Fruit fly (Drosophila melanogaster) whole organism, embryonic: ENCODE measurements around the gene CG6901.

Experiments
- Adf1 ChIP-seq: fragments of 200-800 bp; sonication (Bioruptor generic); IDR thresholded peaks from 2 replicates; pipeline ENCODE4 v1.3.6; 2022; ENCODE audit warnings: missing biosample characterization, missing genetic modification characterization
- Atf3 ChIP-seq: fragments of 200-800 bp; sonication (Bioruptor generic); optimal IDR thresholded peaks from 3 replicates; lab custom pipeline; 2016; ENCODE audit warnings: missing biosample characterization, missing genetic modification characterization
- CG1024 ChIP-seq: fragments of 200-800 bp; sonication (Bioruptor generic); IDR thresholded peaks from 2 replicates; pipeline ENCODE4 v1.3.6; 2022; ENCODE audit warnings: missing biosample characterization, missing genetic modification characterization
- CG10431 ChIP-seq: fragments of 200-800 bp; sonication (Bioruptor generic); optimal IDR thresholded peaks from 3 replicates; lab custom pipeline; 2018; ENCODE audit warnings: missing biosample characterization, mild to moderate bottlenecking, missing genetic modification characterization
- CG10565 ChIP-seq: fragments of 200-800 bp; sonication (Bioruptor generic); optimal IDR thresholded peaks from 3 replicates; lab custom pipeline; 2016; ENCODE audit warnings: missing biosample characterization, mild to moderate bottlenecking, missing genetic modification characterization
- CG11398 ChIP-seq: fragments of 200-800 bp; sonication (Bioruptor generic); optimal IDR thresholded peaks from 2 replicates; lab custom pipeline; 2016; ENCODE audit warnings: missing biosample characterization, missing genetic modification characterization
- CG14860 ChIP-seq: fragments of 200-800 bp; sonication (Bioruptor generic); IDR thresholded peaks from 3 replicates; pipeline ENCODE4 v1.3.6; 2022; ENCODE audit warnings: missing biosample characterization, missing genetic modification characterization; ENCODE audit not compliant: partially characterized antibody
- CG17568 ChIP-seq: fragments of 200-800 bp; sonication (Bioruptor generic); optimal IDR thresholded peaks from 2 replicates; lab custom pipeline; 2018; ENCODE audit warnings: missing biosample characterization, mild to moderate bottlenecking, missing genetic modification characterization, moderate library complexity
- CG17912 ChIP-seq: fragments of 200-800 bp; sonication (Bioruptor generic); optimal IDR thresholded peaks from 2 replicates; lab custom pipeline; 2018; ENCODE audit warnings: missing biosample characterization, mild to moderate bottlenecking, missing genetic modification characterization
- CG18476 ChIP-seq: fragments of 200-800 bp; sonication (Bioruptor generic); optimal IDR thresholded peaks from 2 replicates; lab custom pipeline; 2016; ENCODE audit warnings: missing biosample characterization, mild to moderate bottlenecking, missing genetic modification characterization
- CG18764 ChIP-seq: fragments of 200-800 bp; sonication (Bioruptor generic); optimal IDR thresholded peaks from 3 replicates; lab custom pipeline; 2016; ENCODE audit warnings: missing biosample characterization, missing genetic modification characterization
- CG30431 ChIP-seq: fragments of 200-800 bp; sonication (Bioruptor generic); optimal IDR thresholded peaks from 2 replicates; lab custom pipeline; 2017; ENCODE audit warnings: missing biosample characterization, missing genetic modification characterization
- CG3065 ChIP-seq: fragments of 200-800 bp; sonication (Bioruptor generic); optimal IDR thresholded peaks from 2 replicates; lab custom pipeline; 2016; ENCODE audit warnings: missing biosample characterization, missing genetic modification characterization
- CG31441 ChIP-seq: fragments of 200-800 bp; sonication (Bioruptor generic); IDR thresholded peaks from 2 replicates; pipeline ENCODE4 v1.3.6; 2022; ENCODE audit warnings: missing biosample characterization, missing genetic modification characterization
- CG6272 ChIP-seq: fragments of 200-800 bp; sonication (Bioruptor generic); IDR thresholded peaks from 2 replicates; pipeline ENCODE4 v1.3.6; 2022; ENCODE audit warnings: missing biosample characterization, missing genetic modification characterization
- CG7357 ChIP-seq: fragments of 200-800 bp; sonication (Bioruptor generic); IDR thresholded peaks from 3 replicates; pipeline ENCODE4 v1.3.6; 2022; ENCODE audit warnings: missing biosample characterization, missing genetic modification characterization
- CG7963 ChIP-seq: fragments of 200-800 bp; sonication (Bioruptor generic); IDR thresholded peaks from 3 replicates; pipeline ENCODE4 v1.3.6; 2022; ENCODE audit warnings: missing biosample characterization, missing genetic modification characterization; ENCODE audit not compliant: partially characterized antibody
- CG9215 ChIP-seq: fragments of 200-800 bp; sonication (Bioruptor generic); IDR thresholded peaks from 2 replicates; pipeline ENCODE4 v1.3.6; 2022; ENCODE audit warnings: missing biosample characterization, missing genetic modification characterization
- CG9437 ChIP-seq: fragments of 200-800 bp; sonication (Bioruptor generic); optimal IDR thresholded peaks from 2 replicates; lab custom pipeline; 2018; ENCODE audit warnings: missing biosample characterization, mild to moderate bottlenecking, missing genetic modification characterization
- CG9876 ChIP-seq: fragments of 200-800 bp; sonication (Bioruptor generic); optimal IDR thresholded peaks from 2 replicates; lab custom pipeline; 2016; ENCODE audit warnings: missing biosample characterization, missing genetic modification characterization
- Camta ChIP-seq: fragments of 200-800 bp; sonication (Bioruptor generic); optimal IDR thresholded peaks from 2 replicates; lab custom pipeline; 2016; ENCODE audit warnings: missing biosample characterization, missing genetic modification characterization
- CoRest ChIP-seq: fragments of 200-800 bp; sonication (Bioruptor generic); optimal IDR thresholded peaks from 3 replicates; lab custom pipeline; 2018; ENCODE audit warnings: missing biosample characterization, mild to moderate bottlenecking, missing genetic modification characterization, moderate library complexity
- HLH54F ChIP-seq: fragments of 200-800 bp; sonication (Bioruptor generic); optimal IDR thresholded peaks from 3 replicates; lab custom pipeline; 2016; ENCODE audit warnings: missing biosample characterization, missing genetic modification characterization
- Hr78 ChIP-seq, 2 experiments: fragments of 200-800 bp in 1 of 2; fragments of >200 bp in 1 of 2; sonication (Bioruptor generic) in 1 of 2; optimal IDR thresholded peaks; 2 replicates each; lab custom pipeline; 2017 to 2019; ENCODE audit warnings: missing biosample characterization in 2 of 2, missing genetic modification characterization in 2 of 2, mild to moderate bottlenecking in 1 of 2, moderate library complexity in 1 of 2
- Neu2 ChIP-seq: fragments of 200-800 bp; sonication (Bioruptor generic); optimal IDR thresholded peaks from 3 replicates; lab custom pipeline; 2016; ENCODE audit warnings: missing biosample characterization, missing genetic modification characterization, borderline replicate concordance
- Oli ChIP-seq: fragments of 200-800 bp; sonication (Bioruptor generic); optimal IDR thresholded peaks from 2 replicates; lab custom pipeline; 2018; ENCODE audit warnings: missing biosample characterization, mild to moderate bottlenecking, missing genetic modification characterization, moderate library complexity
- PHDP ChIP-seq: fragments of 200-800 bp; sonication (Bioruptor generic); optimal IDR thresholded peaks from 3 replicates; lab custom pipeline; 2018; ENCODE audit warnings: missing biosample characterization, mild to moderate bottlenecking, missing genetic modification characterization, moderate library complexity
- Six4 ChIP-seq: fragments of 200-800 bp; sonication (Bioruptor generic); optimal IDR thresholded peaks from 2 replicates; lab custom pipeline; 2016; ENCODE audit warnings: missing biosample characterization, missing genetic modification characterization
- Sox100B ChIP-seq: fragments of 200-800 bp; sonication (Bioruptor generic); optimal IDR thresholded peaks from 3 replicates; lab custom pipeline; 2018; ENCODE audit warnings: missing biosample characterization, mild to moderate bottlenecking, missing genetic modification characterization
- ab ChIP-seq: fragments of 200-800 bp; sonication (Bioruptor generic); optimal IDR thresholded peaks from 2 replicates; lab custom pipeline; 2016; ENCODE audit warnings: missing biosample characterization, missing genetic modification characterization
- amos ChIP-seq: fragments of 200-800 bp; sonication (Bioruptor generic); IDR thresholded peaks from 2 replicates; pipeline ENCODE4 v1.3.6; 2022; ENCODE audit warnings: missing biosample characterization, missing genetic modification characterization; ENCODE audit not compliant: partially characterized antibody
- bsh ChIP-seq, 2 experiments: fragments of 200-800 bp; sonication (Bioruptor generic); optimal IDR thresholded peaks; 2 replicates each; lab custom pipeline; 2017 to 2018; ENCODE audit warnings: mild to moderate bottlenecking in 2 of 2, missing biosample characterization in 2 of 2, missing genetic modification characterization in 2 of 2, moderate library complexity in 1 of 2
- cas ChIP-seq: fragments of 200-800 bp; sonication (Bioruptor generic); IDR thresholded peaks from 2 replicates; pipeline ENCODE4 v1.3.6; 2022; ENCODE audit warnings: missing biosample characterization, missing genetic modification characterization
- caup ChIP-seq: fragments of 200-800 bp; sonication (Bioruptor generic); optimal IDR thresholded peaks from 3 replicates; lab custom pipeline; 2017; ENCODE audit warnings: missing biosample characterization, mild to moderate bottlenecking, missing genetic modification characterization, moderate library complexity; ENCODE audit not compliant: severe bottlenecking
- chif ChIP-seq, 2 experiments: fragments of 200-800 bp; sonication (Bioruptor generic); optimal IDR thresholded peaks; 3 replicates each; lab custom pipeline; 2016; ENCODE audit warnings: missing biosample characterization in 2 of 2, missing genetic modification characterization in 2 of 2
- ci ChIP-seq: fragments of 200-800 bp; sonication (Bioruptor generic); IDR thresholded peaks from 3 replicates; pipeline ENCODE4 v1.3.6; 2022; ENCODE audit warnings: missing biosample characterization, missing genetic modification characterization
- dmrt99B ChIP-seq: fragments of 200-800 bp; sonication (Bioruptor generic); optimal IDR thresholded peaks from 2 replicates; lab custom pipeline; 2018; ENCODE audit warnings: missing biosample characterization, mild to moderate bottlenecking, missing genetic modification characterization, moderate library complexity
- gfzf ChIP-seq: fragments of 200-800 bp; sonication (Bioruptor generic); optimal IDR thresholded peaks from 2 replicates; lab custom pipeline; 2016; ENCODE audit warnings: missing biosample characterization, mild to moderate bottlenecking, missing genetic modification characterization, moderate library complexity
- lab ChIP-seq: fragments of 200-800 bp; sonication (Bioruptor generic); optimal IDR thresholded peaks from 3 replicates; lab custom pipeline; 2017; ENCODE audit warnings: missing biosample characterization, missing genetic modification characterization, mild to moderate bottlenecking, moderate library complexity, missing genetic modification reagents
- lmd ChIP-seq: fragments of 200-800 bp; sonication (Bioruptor generic); IDR thresholded peaks from 2 replicates; pipeline ENCODE4 v1.3.6; 2022; ENCODE audit warnings: missing biosample characterization, missing genetic modification characterization
- lola ChIP-seq, 3 experiments: fragments of >200 bp in 2 of 3; fragments of 200-800 bp in 1 of 3; sonication (Bioruptor generic) in 1 of 3; optimal IDR thresholded peaks; 2 replicates each; lab custom pipeline; 2017 to 2019; ENCODE audit warnings: missing biosample characterization in 3 of 3, missing genetic modification characterization in 3 of 3, mild to moderate bottlenecking in 1 of 3, moderate library complexity in 1 of 3
- mirr ChIP-seq: fragments of 200-800 bp; sonication (Bioruptor generic); optimal IDR thresholded peaks from 3 replicates; lab custom pipeline; 2018; ENCODE audit warnings: missing biosample characterization, mild to moderate bottlenecking, missing genetic modification characterization
- nerfin-2 ChIP-seq: fragments of 200-800 bp; sonication (Bioruptor generic); IDR thresholded peaks from 2 replicates; pipeline ENCODE4 v1.3.6; 2022; ENCODE audit warnings: missing biosample characterization, missing genetic modification characterization; ENCODE audit not compliant: partially characterized antibody
- onecut ChIP-seq: fragments of 200-800 bp; sonication (Bioruptor generic); IDR thresholded peaks from 2 replicates; pipeline ENCODE4 v1.3.6; 2022; ENCODE audit warnings: missing biosample characterization, missing genetic modification characterization
- pros ChIP-seq: fragments of 200-800 bp; sonication (Bioruptor generic); optimal IDR thresholded peaks from 3 replicates; lab custom pipeline; 2019; ENCODE audit warnings: missing biosample characterization, mild to moderate bottlenecking, missing genetic modification characterization, moderate library complexity
- shn ChIP-seq: fragments of 200-800 bp; sonication (Bioruptor generic); optimal IDR thresholded peaks from 3 replicates; lab custom pipeline; 2016; ENCODE audit warnings: missing biosample characterization, missing genetic modification characterization
- sisA ChIP-seq: fragments of 200-800 bp; sonication (Bioruptor generic); IDR thresholded peaks from 2 replicates; pipeline ENCODE4 v1.3.6; 2022; ENCODE audit warnings: missing biosample characterization, missing genetic modification characterization
- tin ChIP-seq: fragments of 200-800 bp; sonication (Bioruptor generic); optimal IDR thresholded peaks from 3 replicates; lab custom pipeline; 2016; ENCODE audit warnings: missing biosample characterization, missing genetic modification characterization
- zfh2 ChIP-seq: fragments of 200-800 bp; sonication (Bioruptor generic); optimal IDR thresholded peaks from 2 replicates; lab custom pipeline; 2016; ENCODE audit warnings: missing biosample characterization, missing genetic modification characterization

The CG6901 gene

dm6 chr3R:16331809-16332343, 8.7 kb downstream of the CG6901 start (continued):
- peak; percentile 54; the same call in 1 of the 2 replicates for TF ChIP-seq CG31441 (GFP tag; lab: Robert Waterston, UW)
- peak; percentile 31 for TF ChIP-seq Six4
- no peak for TF ChIP-seq tin
- TF ChIP-seq Oli (tag; lab: Kevin White, UChicago) = no peak
- peak; percentile 72 for TF ChIP-seq mirr
- TF ChIP-seq CG9437 (GFP tag; lab: Kevin White, UChicago) = peak; percentile 9
- peak; percentile 23 to 64 for TF ChIP-seq chif (GFP tag; optimal IDR thresholded peaks at IDR 0.05; lab: Kevin White, UChicago)
- TF ChIP-seq PHDP = peak; percentile 74
- TF ChIP-seq lab (GFP tag; lab: Kevin White, UChicago) = peak; percentile 88
- TF ChIP-seq CG9876 (GFP tag; lab: Kevin White, UChicago) = no peak
- TF ChIP-seq pros = no peak
- no peak for TF ChIP-seq nerfin-2 (GFP tag; lab: Robert Waterston, UW)
- TF ChIP-seq bsh (GFP tag; optimal IDR thresholded peaks at IDR 0.05; lab: Kevin White, UChicago) = peak in 1 of 2 experiments; percentile 83
- TF ChIP-seq CG7357 (GFP tag; lab: Robert Waterston, UW) = no peak
- peak in 1 of 2 experiments; percentile 32 for TF ChIP-seq Hr78 (GFP tag; optimal IDR thresholded peaks at IDR 0.05; lab: Kevin White, UChicago)
- peak; percentile 80 for TF ChIP-seq ci (GFP tag; lab: Robert Waterston, UW)
- peak; percentile 36 for TF ChIP-seq CG17912 (GFP tag; lab: Kevin White, UChicago)
- no peak for TF ChIP-seq CG10565 (GFP tag; lab: Kevin White, UChicago)
- TF ChIP-seq onecut = peak; percentile 52
- TF ChIP-seq CG1024 (GFP tag; lab: Robert Waterston, UW) = no peak; the same call in 1 of the 2 replicates
- peak; percentile 76 for TF ChIP-seq CG10431 (GFP tag; lab: Kevin White, UChicago)
- TF ChIP-seq HLH54F = no peak
- TF ChIP-seq CG18476 (GFP tag; lab: Kevin White, UChicago) = no peak
- TF ChIP-seq CG30431 (GFP tag; lab: Kevin White, UChicago) = peak; percentile 44
- no peak for TF ChIP-seq amos (GFP tag; lab: Robert Waterston, UW)
- TF ChIP-seq zfh2 = no peak
- no peak for TF ChIP-seq CG9215 (GFP tag; lab: Robert Waterston, UW)
- no peak for TF ChIP-seq Neu2 (GFP tag; lab: Kevin White, UChicago)
- TF ChIP-seq CG17568 = peak; percentile 87
- peak; percentile 82 for TF ChIP-seq CG11398 (GFP tag; lab: Kevin White, UChicago)
- TF ChIP-seq lola (GFP tag; optimal IDR thresholded peaks at IDR 0.05; lab: Kevin White, UChicago) = peak in 1 of 3 experiments; percentile 70
- TF ChIP-seq gfzf (GFP tag; lab: Kevin White, UChicago) = no peak
- peak; percentile 35 for TF ChIP-seq Sox100B (GFP tag; lab: Kevin White, UChicago)
- no peak for TF ChIP-seq Adf1 (GFP tag; lab: Robert Waterston, UW)
- peak; percentile 42 for TF ChIP-seq shn (GFP tag; lab: Kevin White, UChicago)
- no peak for TF ChIP-seq dmrt99B (tag; lab: Kevin White, UChicago)
- peak; percentile 62 for TF ChIP-seq Atf3
- TF ChIP-seq sisA = no peak
- TF ChIP-seq lmd (GFP tag; lab: Robert Waterston, UW) = no peak
- peak; percentile 74 for TF ChIP-seq caup (GFP tag; lab: Kevin White, UChicago)
- peak; percentile 60 for TF ChIP-seq CG3065
- TF ChIP-seq CoRest (tag; lab: Kevin White, UChicago) = peak; percentile 53
- TF ChIP-seq Camta (GFP tag; lab: Kevin White, UChicago) = peak; percentile 70
- no peak for TF ChIP-seq cas (GFP tag; lab: Robert Waterston, UW)
- no peak for TF ChIP-seq CG14860 (GFP tag; lab: Robert Waterston, UW)
- no peak for TF ChIP-seq CG7963 (GFP tag; lab: Robert Waterston, UW)
- no peak for TF ChIP-seq ab
- TF ChIP-seq CG18764 = peak; percentile 62
- TF ChIP-seq CG6272 (GFP tag; lab: Robert Waterston, UW) = no peak
